Fruit fly (Drosophila melanogaster): ENCODE measurements around the gene CG18746.

The CG18746 gene

DNA sequence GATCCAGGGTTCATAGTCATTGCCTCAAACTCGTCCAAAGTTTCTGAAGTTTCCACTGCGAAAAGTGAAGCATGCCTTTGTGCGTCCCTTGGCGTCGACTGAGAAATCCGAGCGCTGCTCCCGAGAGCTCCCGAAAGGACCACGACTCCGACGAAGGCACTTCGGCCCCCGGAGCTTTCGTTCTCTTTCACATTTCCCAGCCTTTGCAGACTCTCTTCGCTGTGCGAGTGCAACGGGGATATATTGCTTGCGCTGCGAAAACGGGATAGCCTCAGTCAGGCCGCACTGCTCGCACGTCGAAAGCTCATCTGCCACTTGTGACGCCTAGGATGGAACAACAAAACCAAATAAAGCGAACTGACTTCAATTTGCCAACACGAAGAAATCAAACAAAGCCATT lies 36.5 kb downstream of the CG18746 start:
- TF ChIP-seq chinmo (GFP tag; IDR thresholded peaks at IDR 0.05; ENCODE audit: partially characterized antibody) (0 out of 4 replicates have a peak, but pooled peaks have one; percentile 21), Adf1 (GFP tag; IDR thresholded peaks at IDR 0.05) (peak; percentile 50), Hmr (GFP tag; optimal IDR thresholded peaks at IDR 0.05) (peak; percentile 14), MTF-1 (GFP tag; optimal IDR thresholded peaks at IDR 0.05; ENCODE audit: borderline replicate concordance) (no peak), Scr (GFP tag; IDR thresholded peaks at IDR 0.05; ENCODE audit: partially characterized antibody) (no peak), CG18011 (GFP tag; optimal IDR thresholded peaks at IDR 0.05) (no peak), fu2 (GFP tag; optimal IDR thresholded peaks at IDR 0.05) (no peak), sr (GFP tag; IDR thresholded peaks at IDR 0.05) (no peak), CTCF (GFP tag; optimal IDR thresholded peaks at IDR 0.05) (no peak), abd-A (tag; optimal IDR thresholded peaks at IDR 0.05) (peak; percentile 15), CG1832 (GFP tag; optimal IDR thresholded peaks at IDR 0.05) (peak; percentile 81), pita (GFP tag; optimal IDR thresholded peaks at IDR 0.05) (no peak), CG3163 (GFP tag; optimal IDR thresholded peaks at IDR 0.05) (peak; percentile 97), tin (GFP tag; optimal IDR thresholded peaks at IDR 0.05) (no peak), CG6791 (GFP tag; IDR thresholded peaks at IDR 0.05; ENCODE audit: partially characterized antibody) (no peak), scrt (GFP tag; optimal IDR thresholded peaks at IDR 0.05) (peak; percentile 19), CG13894 (tag; optimal IDR thresholded peaks at IDR 0.05) (peak; percentile 1), CG13287 (GFP tag; IDR thresholded peaks at IDR 0.05; ENCODE audit: partially characterized antibody) (peak; percentile 14; the same call in 1 of the 2 replicates), Deaf1 (tag; optimal IDR thresholded peaks at IDR 0.05) (peak; percentile 97), Trl (optimal IDR thresholded peaks at IDR 0.05) (peak; percentile 15 to 21), Trl (GFP tag; optimal IDR thresholded peaks at IDR 0.05) (no peak), CG10321 (GFP tag; IDR thresholded peaks at IDR 0.05) (peak; percentile 92), Ets65A (GFP tag) (peak; percentile 28), zen2 (GFP tag; IDR thresholded peaks at IDR 0.05; ENCODE audit: partially characterized antibody) (peak; percentile 15; the same call in 1 of the 3 replicates), ap (GFP tag; IDR thresholded peaks at IDR 0.05) (no peak), Spps (tag; optimal IDR thresholded peaks at IDR 0.05) (no peak)

DNA sequence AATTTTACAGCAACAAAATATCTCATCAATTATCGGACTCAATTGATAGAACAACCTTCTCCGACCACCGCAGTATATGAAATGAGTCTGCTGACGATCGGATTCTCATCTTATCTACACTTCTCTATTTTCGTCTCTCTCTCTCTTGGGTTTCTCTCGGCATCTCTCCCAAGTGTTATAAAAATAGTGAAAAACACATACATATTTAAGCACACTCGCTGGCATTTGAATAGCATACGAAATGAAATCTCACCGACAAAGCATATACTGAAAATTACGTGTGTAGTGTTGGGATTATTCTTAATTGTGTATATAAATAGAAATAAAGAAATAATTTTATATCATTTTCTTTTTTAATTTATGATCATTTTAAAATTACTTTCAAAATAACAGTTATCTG lies 40.0 kb downstream of the CG18746 start, which contains the start of gene pyd3:
Gene pyd3 (minus strand): TSS at position 87 of the 400 bp plus-strand sequence.
- TF ChIP-seq CG12744 (GFP tag; optimal IDR thresholded peaks at IDR 0.05) (no peak), CG16863 (GFP tag; optimal IDR thresholded peaks at IDR 0.05) (no peak), CG11504 (tag; optimal IDR thresholded peaks at IDR 0.05) (peak; percentile 18), grau (tag; optimal IDR thresholded peaks at IDR 0.05) (peak; percentile 56), CG6689 (GFP tag; IDR thresholded peaks at IDR 0.05) (0 out of 2 replicates have a peak, but pooled peaks have one; percentile 26), Sox102F (GFP tag; optimal IDR thresholded peaks at IDR 0.05) (peak; percentile 29), stwl (tag; optimal IDR thresholded peaks at IDR 0.05) (peak; percentile 31), dmrt99B (tag; optimal IDR thresholded peaks at IDR 0.05) (peak; percentile 27), Sox100B (GFP tag; optimal IDR thresholded peaks at IDR 0.05) (peak; percentile 20), Hr51 (GFP tag; optimal IDR thresholded peaks at IDR 0.05) (peak in 1 of 2 experiments; percentile 24), tio (GFP tag; optimal IDR thresholded peaks at IDR 0.05) (no peak), gem (tag; optimal IDR thresholded peaks at IDR 0.05) (peak; percentile 65), CG10366 (GFP tag; IDR thresholded peaks at IDR 0.05) (no peak), CG2678 (tag; optimal IDR thresholded peaks at IDR 0.05) (peak; percentile 50), Trl (optimal IDR thresholded peaks at IDR 0.05) (peak; percentile 70 to 73), Trl (GFP tag; optimal IDR thresholded peaks at IDR 0.05) (no peak), CG32532 (GFP tag; IDR thresholded peaks at IDR 0.05) (peak; percentile 35; the same call in 1 of the 2 replicates), CG31441 (GFP tag; IDR thresholded peaks at IDR 0.05) (peak; percentile 46; the same call in 1 of the 2 replicates), Jarid2 (GFP tag; optimal IDR thresholded peaks at IDR 0.05) (peak; percentile 49), CG9876 (GFP tag; optimal IDR thresholded peaks at IDR 0.05) (no peak), CG10147 (GFP tag; optimal IDR thresholded peaks at IDR 0.05) (no peak), CG9932 (GFP tag; IDR thresholded peaks at IDR 0.05) (0 out of 2 replicates have a peak, but pooled peaks have one; percentile 9), Asciz (GFP tag; optimal IDR thresholded peaks at IDR 0.05) (no peak), CG18599 (GFP tag; optimal IDR thresholded peaks at IDR 0.05) (peak; percentile 12), prd (optimal IDR thresholded peaks at IDR 0.05) (no peak), prd (GFP tag; IDR thresholded peaks at IDR 0.05) (0 out of 3 replicates have a peak, but pooled peaks have one; percentile 29), Rfx (GFP tag; IDR thresholded peaks at IDR 0.05) (peak; percentile 41; the same call in 1 of the 2 replicates)
